Worm (Caenorhabditis elegans): Measurements from ENCODE around the gene zif-1.

Gene zif-1

ce11 chrIII:9001491-9001890, 1.1 kb upstream of the zif-1 start:
- TF ChIP-seq lir-1 (GFP tag; conservative IDR thresholded peaks at IDR 0.05): no peak
- peak; percentile 83 for TF ChIP-seq lsl-1 (GFP tag; optimal IDR thresholded peaks at IDR 0.05)
- TF ChIP-seq F49E8.2 (tag; optimal IDR thresholded peaks at IDR 0.05; ENCODE audit: insufficient read depth): peak; percentile 17
- peak; percentile 70 for TF ChIP-seq lin-54 (GFP tag; optimal IDR thresholded peaks at IDR 0.05)
- peak in 1 of 3 experiments; percentile 47 for TF ChIP-seq lin-35 (GFP tag; optimal IDR thresholded peaks at IDR 0.05)
- TF ChIP-seq egrh-3 (GFP tag; IDR thresholded peaks at IDR 0.05): no peak
- 0 out of 2 replicates have a peak, but pooled peaks have one; percentile 31 for TF ChIP-seq rcor-1 (GFP tag; IDR thresholded peaks at IDR 0.05)
- TF ChIP-seq hsf-1 (GFP tag; IDR thresholded peaks at IDR 0.05): peak; percentile 52; the same call in 1 of the 2 replicates
- TF ChIP-seq F10E7.11 (tag; optimal IDR thresholded peaks at IDR 0.05): no peak
- peak; percentile 76 for TF ChIP-seq xnd-1 (tag; optimal IDR thresholded peaks at IDR 0.05)
- no peak for TF ChIP-seq aptf-3 (GFP tag; IDR thresholded peaks at IDR 0.05)
- TF ChIP-seq madf-6 (GFP tag; IDR thresholded peaks at IDR 0.05): peak; percentile 91
- TF ChIP-seq attf-3 (GFP tag; conservative IDR thresholded peaks at IDR 0.05): no peak
- TF ChIP-seq D2030.7 (GFP tag; IDR thresholded peaks at IDR 0.05): peak; percentile 66
- no peak for TF ChIP-seq rpc-1 (optimal IDR thresholded peaks at IDR 0.05)
- TF ChIP-seq rpc-1 (tag; optimal IDR thresholded peaks at IDR 0.05): no peak
- TF ChIP-seq dox-1 (GFP tag; IDR thresholded peaks at IDR 0.05): peak; percentile 31; the same call in 1 of the 2 replicates
- no peak for TF ChIP-seq pha-4 (tag; optimal IDR thresholded peaks at IDR 0.05)
- no peak for TF ChIP-seq B0035.1 (tag; optimal IDR thresholded peaks at IDR 0.05)
- TF ChIP-seq nhr-120 (GFP tag; IDR thresholded peaks at IDR 0.05): no peak
- peak; percentile 24; the same call in 1 of the 2 replicates for TF ChIP-seq C17E4.6 (GFP tag; IDR thresholded peaks at IDR 0.05)
- TF ChIP-seq Y56A3A.18 (GFP tag; IDR thresholded peaks at IDR 0.05): no peak
- no peak for TF ChIP-seq ztf-28 (GFP tag; IDR thresholded peaks at IDR 0.05)
- TF ChIP-seq pbrm-1 (GFP tag; IDR thresholded peaks at IDR 0.05): peak; percentile 18; the same call in 1 of the 2 replicates
- TF ChIP-seq efl-1 (GFP tag; optimal IDR thresholded peaks at IDR 0.05): peak; percentile 86
- TF ChIP-seq lin-26 (GFP tag; IDR thresholded peaks at IDR 0.05): no peak
- TF ChIP-seq dpl-1 (GFP tag; optimal IDR thresholded peaks at IDR 0.05): peak; percentile 75
- TF ChIP-seq ceh-91 (GFP tag; IDR thresholded peaks at IDR 0.05): peak; percentile 63
- TF ChIP-seq madf-8 (GFP tag; conservative IDR thresholded peaks at IDR 0.05): peak; percentile 68
- peak; percentile 91 for TF ChIP-seq F33H1.4 (GFP tag; IDR thresholded peaks at IDR 0.05)
- TF ChIP-seq sptf-2 (GFP tag; optimal IDR thresholded peaks at IDR 0.05): no peak
- peak; percentile 7 for TF ChIP-seq ztf-18 (tag; optimal IDR thresholded peaks at IDR 0.05)

ce11 chrIII:9001899-9002298, 680 bp upstream of the zif-1 start, which contains the start of gene rpn-6.2:
Gene rpn-6.2, minus strand, starts transcription at chrIII:9001999.
- TF ChIP-seq aptf-2 (GFP tag; conservative IDR thresholded peaks at IDR 0.05) (no peak), snpc-4 (GFP tag; optimal IDR thresholded peaks at IDR 0.05) (no peak), snpc-4 (tag; optimal IDR thresholded peaks at IDR 0.05) (no peak), nhr-27 (tag; optimal IDR thresholded peaks at IDR 0.05) (no peak), mcd-1 (GFP tag; IDR thresholded peaks at IDR 0.05) (no peak), ceh-27 (GFP tag; optimal IDR thresholded peaks at IDR 0.05) (no peak), let-526 (GFP tag; IDR thresholded peaks at IDR 0.05) (no peak)
